Fruit fly (Drosophila melanogaster) whole organism, adult: ENCODE measurements around the gene CG2211.
A peak's percentile ranks its signal among the peaks of the same experiment; 100 is the strongest.

Experiments used
- CG11617 ChIP-seq: fragments of 200-800 bp; sonication (Bioruptor generic); optimal IDR thresholded peaks from 2 replicates; lab custom pipeline; 2017; ENCODE audit warnings: mild to moderate bottlenecking, missing biosample characterization, missing genetic modification reagents, missing genetic modification characterization
- CG12768 ChIP-seq: fragments of 200-800 bp; sonication (Bioruptor generic); optimal IDR thresholded peaks from 2 replicates; lab custom pipeline; 2017; ENCODE audit warnings: missing biosample characterization, missing genetic modification characterization, mild to moderate bottlenecking, moderate library complexity, missing genetic modification reagents
- CG14711 ChIP-seq: fragments of 200-800 bp; sonication (Bioruptor generic); optimal IDR thresholded peaks from 2 replicates; lab custom pipeline; 2018; ENCODE audit warnings: missing biosample characterization, mild to moderate bottlenecking, missing genetic modification characterization, moderate library complexity
- CG1620 ChIP-seq: fragments of 200-800 bp; sonication (Bioruptor generic); optimal IDR thresholded peaks from 2 replicates; lab custom pipeline; 2016; ENCODE audit warnings: missing biosample characterization, missing genetic modification characterization
- CG33017 ChIP-seq: fragments of 200-800 bp; sonication (Bioruptor generic); optimal IDR thresholded peaks from 2 replicates; lab custom pipeline; 2018; ENCODE audit warnings: missing biosample characterization, mild to moderate bottlenecking, missing genetic modification characterization, moderate library complexity
- CG5204 ChIP-seq: fragments of 200-800 bp; sonication (Bioruptor generic); optimal IDR thresholded peaks from 2 replicates; lab custom pipeline; 2016; ENCODE audit warnings: missing biosample characterization, missing genetic modification characterization
- CG7045 ChIP-seq: fragments of 200-800 bp; sonication (Bioruptor generic); optimal IDR thresholded peaks from 2 replicates; lab custom pipeline; 2017; ENCODE audit warnings: missing biosample characterization, mild to moderate bottlenecking, missing genetic modification characterization
- CG7101 ChIP-seq: fragments of 200-800 bp; sonication (Bioruptor generic); optimal IDR thresholded peaks from 2 replicates; lab custom pipeline; 2018; ENCODE audit warnings: missing biosample characterization, mild to moderate bottlenecking, missing genetic modification characterization, moderate library complexity
- Clk ChIP-seq: fragments of 200-800 bp; sonication (Bioruptor generic); optimal IDR thresholded peaks from 2 replicates; lab custom pipeline; 2017; ENCODE audit warnings: missing biosample characterization, missing genetic modification characterization
- Crg-1 ChIP-seq: fragments of 200-800 bp; sonication (Bioruptor generic); optimal IDR thresholded peaks from 2 replicates; lab custom pipeline; 2016; ENCODE audit warnings: missing biosample characterization, missing genetic modification characterization
- Hr96 ChIP-seq: fragments of 200-800 bp; sonication (Bioruptor generic); optimal IDR thresholded peaks from 2 replicates; lab custom pipeline; 2016; ENCODE audit warnings: missing biosample characterization, missing genetic modification characterization
- Mnt ChIP-seq: fragments of 200-800 bp; sonication (Bioruptor generic); optimal IDR thresholded peaks from 2 replicates; lab custom pipeline; 2016; ENCODE audit warnings: missing biosample characterization, mild to moderate bottlenecking, missing genetic modification characterization
- bab1 ChIP-seq: fragments of 200-800 bp; sonication (Bioruptor generic); optimal IDR thresholded peaks from 3 replicates; lab custom pipeline; 2019; ENCODE audit warnings: missing biosample characterization, mild to moderate bottlenecking, missing genetic modification characterization, moderate library complexity
- cic ChIP-seq: fragments of 200-800 bp; sonication (Bioruptor generic); optimal IDR thresholded peaks from 2 replicates; lab custom pipeline; 2017; ENCODE audit warnings: missing biosample characterization, mild to moderate bottlenecking, missing genetic modification characterization, moderate library complexity
- cnc ChIP-seq, 2 experiments: fragments of >200 bp; optimal IDR thresholded peaks; 2 replicates each; lab custom pipeline; 2017
- kay ChIP-seq: fragments of 200-800 bp; sonication (Bioruptor generic); peaks from one replicate; lab custom pipeline; 2016; ENCODE audit warnings: missing biosample characterization, missing genetic modification characterization, borderline replicate concordance
- ovo ChIP-seq: fragments of 200-800 bp; sonication (Bioruptor generic); optimal IDR thresholded peaks from 2 replicates; lab custom pipeline; 2016; ENCODE audit warnings: missing biosample characterization, missing genetic modification characterization
- pad ChIP-seq: fragments of 200-800 bp; sonication (Bioruptor generic); optimal IDR thresholded peaks from 3 replicates; lab custom pipeline; 2017; ENCODE audit warnings: missing biosample characterization, missing genetic modification characterization, mild to moderate bottlenecking, moderate library complexity, missing genetic modification reagents
- tj ChIP-seq: fragments of 200-800 bp; sonication (Bioruptor generic); optimal IDR thresholded peaks from 3 replicates; lab custom pipeline; 2017; ENCODE audit warnings: missing biosample characterization, mild to moderate bottlenecking, missing genetic modification characterization, moderate library complexity
- toe ChIP-seq: fragments of 200-800 bp; sonication (Bioruptor generic); optimal IDR thresholded peaks from 2 replicates; lab custom pipeline; 2016; ENCODE audit warnings: missing biosample characterization, missing genetic modification characterization

Gene CG2211

DNA sequence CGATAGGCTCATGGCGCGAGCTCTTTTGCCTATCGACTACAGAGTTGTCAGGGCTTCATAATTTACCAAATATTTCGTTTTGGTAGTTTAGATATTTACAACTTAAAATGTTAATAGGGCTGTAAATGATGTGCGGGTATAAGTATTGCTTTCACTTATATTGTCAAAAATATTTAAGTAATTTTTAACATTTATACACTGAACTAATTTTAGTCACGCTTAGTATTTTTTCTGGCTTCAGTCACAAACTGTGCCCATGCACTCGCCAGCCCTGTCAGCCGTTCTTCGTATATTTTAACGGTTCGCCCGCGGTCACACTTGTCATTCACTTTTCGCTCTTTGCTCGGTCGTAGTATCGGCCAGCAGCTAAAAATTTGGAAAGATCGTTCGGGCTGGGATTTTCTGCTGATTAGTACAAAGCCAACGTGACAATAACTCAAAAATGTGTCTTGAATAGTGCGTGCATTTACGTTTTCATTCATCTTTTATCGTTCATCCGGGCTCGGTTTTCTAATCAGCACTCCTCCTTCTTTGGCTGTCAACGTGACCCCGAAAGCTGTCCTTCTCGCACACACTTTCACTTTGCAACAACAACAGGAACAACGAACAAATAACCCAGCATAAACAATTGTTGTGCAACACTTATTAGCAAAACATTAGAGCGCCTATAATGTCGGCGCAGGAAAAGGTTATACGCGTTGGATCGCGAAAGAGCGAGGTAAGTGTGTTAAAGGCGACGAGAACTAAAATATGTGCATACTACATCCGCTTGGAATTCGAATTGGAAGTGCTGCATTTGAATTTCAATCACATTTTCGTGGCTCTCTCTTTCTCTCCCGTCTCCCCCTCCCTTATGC, at the start of gene CG2211, which contains the start of gene Hmbs:
Gene CG2211 (minus strand): TSS at position 789 of the 857 bp plus-strand sequence.
Gene Hmbs (plus strand): TSS at position 319 of the 857 bp plus-strand sequence.
- TF ChIP-seq Hr96 (peak; percentile 92), cnc (optimal IDR thresholded peaks at IDR 0.05; lab: Kevin White, UChicago) (no peak), Clk (GFP tag; lab: Kevin White, UChicago) (peak; percentile 82), ovo (GFP tag; lab: Kevin White, UChicago) (peak; percentile 83), Mnt (peak; percentile 79), tj (peak; percentile 35), CG12768 (peak; percentile 61), kay (no peak), CG33017 (tag; lab: Kevin White, UChicago) (peak; percentile 55), CG7101 (peak; percentile 68), cic (GFP tag; lab: Kevin White, UChicago) (peak; percentile 76), Crg-1 (GFP tag; lab: Kevin White, UChicago) (peak; percentile 69), CG1620 (GFP tag; lab: Kevin White, UChicago) (peak; percentile 87), bab1 (GFP tag; lab: Kevin White, UChicago) (peak; percentile 96), toe (GFP tag; lab: Kevin White, UChicago) (no peak), CG11617 (GFP tag; lab: Kevin White, UChicago) (peak; percentile 73), pad (GFP tag; lab: Kevin White, UChicago) (no peak), CG5204 (GFP tag; lab: Kevin White, UChicago) (no peak), CG7045 (GFP tag; lab: Kevin White, UChicago) (peak; percentile 84), CG14711 (tag; lab: Kevin White, UChicago) (peak; percentile 98)

DNA sequence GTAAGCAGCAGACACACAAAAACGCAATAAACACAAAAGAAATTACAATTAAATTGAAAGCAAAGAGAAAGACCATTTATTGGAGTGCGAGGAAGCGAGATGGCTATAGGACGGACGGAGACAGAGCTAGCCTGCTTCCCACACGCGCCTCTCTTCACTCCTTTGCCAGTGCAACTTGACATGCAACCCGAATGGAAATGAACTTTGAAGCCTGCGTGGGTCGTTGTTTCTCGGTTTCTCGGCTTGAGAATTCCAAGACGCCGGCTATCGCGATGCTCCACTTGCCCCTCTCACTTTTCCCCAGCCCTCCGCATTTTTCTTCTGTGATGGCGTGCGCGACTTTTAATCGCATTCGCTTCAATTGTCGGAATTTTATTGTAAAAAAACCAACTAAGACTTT, 45.8 kb upstream of the CG2211 start:
- TF ChIP-seq CG14711 (tag; lab: Kevin White, UChicago), result no peak
- peak; percentile 22 for TF ChIP-seq tj

DNA sequence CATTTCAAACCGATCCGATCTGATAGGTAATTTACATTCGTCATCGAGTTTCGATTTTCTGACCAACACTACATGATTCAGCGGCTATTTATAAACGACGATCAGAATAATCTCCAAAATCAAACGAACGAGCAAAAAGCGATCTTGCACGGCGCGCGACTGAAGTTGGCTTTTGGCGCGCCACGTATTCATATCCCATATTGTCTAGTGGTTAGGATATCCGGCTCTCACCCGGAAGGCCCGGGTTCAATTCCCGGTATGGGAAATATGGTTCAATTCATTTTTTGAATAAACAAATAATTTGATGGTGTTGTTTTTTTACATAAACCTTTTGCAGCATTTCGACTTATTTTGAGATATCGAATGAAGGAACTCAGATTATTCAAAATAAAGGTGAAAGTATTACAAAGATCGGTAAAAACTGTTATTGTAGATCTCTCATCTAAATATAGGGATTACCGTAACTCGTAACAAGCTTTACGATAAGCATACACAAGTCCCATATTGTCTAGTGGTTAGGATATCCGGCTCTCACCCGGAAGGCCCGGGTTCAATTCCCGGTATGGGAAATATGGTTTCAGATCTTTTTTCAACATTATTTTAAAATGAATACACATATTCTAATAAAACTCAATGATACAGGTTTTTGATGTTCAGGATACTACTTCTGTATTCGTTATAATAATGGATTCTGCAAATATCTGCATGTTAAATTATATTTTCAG, 44.7 kb upstream of the CG2211 start:
- TF ChIP-seq pad (GFP tag; lab: Kevin White, UChicago), result no peak
- TF ChIP-seq kay, result peak; percentile 40

- TF ChIP-seq tj, result no peak
- no peak for TF ChIP-seq toe (GFP tag; lab: Kevin White, UChicago)
- TF ChIP-seq cic (GFP tag; lab: Kevin White, UChicago), result no peak
- TF ChIP-seq ovo (GFP tag; lab: Kevin White, UChicago), result no peak
- TF ChIP-seq pad (GFP tag; lab: Kevin White, UChicago), result no peak
- TF ChIP-seq CG5204 (GFP tag; lab: Kevin White, UChicago), result peak; percentile 30
Observed at dm6 chr3L:1378862-1379543, 43.8 kb upstream of the CG2211 start.

dm6 chr3L:1378098-1378645, 43.0 kb upstream of the CG2211 start:
- TF ChIP-seq CG1620 (GFP tag; lab: Kevin White, UChicago) (no peak), pad (GFP tag; lab: Kevin White, UChicago) (no peak), toe (GFP tag; lab: Kevin White, UChicago) (no peak), CG7101 (no peak), bab1 (GFP tag; lab: Kevin White, UChicago) (no peak), kay (no peak), CG11617 (GFP tag; lab: Kevin White, UChicago) (no peak), Hr96 (no peak), cnc (optimal IDR thresholded peaks at IDR 0.05; lab: Kevin White, UChicago) (no peak), CG14711 (tag; lab: Kevin White, UChicago) (no peak), Mnt (no peak), Crg-1 (GFP tag; lab: Kevin White, UChicago) (no peak), tj (no peak), Clk (GFP tag; lab: Kevin White, UChicago) (no peak), CG12768 (no peak), CG5204 (GFP tag; lab: Kevin White, UChicago) (no peak)
